Worm (Caenorhabditis elegans) whole organism, L3 larva: Measurements from ENCODE around the gene lgg-1.
A peak's percentile ranks its signal among the peaks of the same experiment; 100 is the strongest.

Source experiments
- egl-5 ChIP-seq: fragments of 150-350 bp; optimal IDR thresholded peaks from 2 replicates; lab custom pipeline; 2017; ENCODE audit warnings: missing biosample characterization, missing genetic modification reagents, missing genetic modification characterization, inconsistent platforms
- hmg-11 ChIP-seq: sonication (generic microtip); optimal IDR thresholded peaks from 2 replicates; lab custom pipeline; 2016; ENCODE audit warnings: missing genetic modification characterization, missing compliant biosample characterization
- lin-15B ChIP-seq: fragments of 150-350 bp; optimal IDR thresholded peaks from 2 replicates; lab custom pipeline; 2014; ENCODE audit warnings: missing biosample characterization, missing genetic modification characterization
- mdl-1 ChIP-seq: fragments of 150-350 bp; optimal IDR thresholded peaks from 2 replicates; lab custom pipeline; 2014; ENCODE audit warnings: missing biosample characterization, missing genetic modification characterization
- nfya-1 ChIP-seq: sonication (generic microtip); optimal IDR thresholded peaks from 2 replicates; lab custom pipeline; 2017; ENCODE audit warnings: missing genetic modification characterization, mild to moderate bottlenecking, missing compliant biosample characterization, antibody characterized with exemption, moderate library complexity; ENCODE audit not compliant: insufficient read depth
- nhr-25 ChIP-seq: sonication (generic microtip); optimal IDR thresholded peaks from 2 replicates; lab custom pipeline; 2017; ENCODE audit warnings: missing biosample characterization, missing genetic modification characterization
- nhr-77 ChIP-seq: fragments of 150-350 bp; optimal IDR thresholded peaks from 2 replicates; lab custom pipeline; 2014; ENCODE audit warnings: missing biosample characterization, missing genetic modification characterization
- sea-2 ChIP-seq: fragments of 150-350 bp; sonication (generic microtip); optimal IDR thresholded peaks from 4 replicates; lab custom pipeline; 2014; ENCODE audit warnings: missing biosample characterization, missing genetic modification reagents, missing genetic modification characterization
- skn-1 ChIP-seq: fragments of 150-350 bp; optimal IDR thresholded peaks from 2 replicates; lab custom pipeline; 2014; ENCODE audit warnings: missing biosample characterization, missing genetic modification characterization
- tbx-2 ChIP-seq: sonication (generic microtip); optimal IDR thresholded peaks from 2 replicates; lab custom pipeline; 2016; ENCODE audit warnings: mild to moderate bottlenecking, missing genetic modification characterization, missing compliant biosample characterization
- unc-39 ChIP-seq: sonication (generic microtip); optimal IDR thresholded peaks from 4 replicates; lab custom pipeline; 2017; ENCODE audit warnings: missing biosample characterization, missing genetic modification characterization
- unc-62 ChIP-seq: fragments of 150-350 bp; sonication (generic microtip); optimal IDR thresholded peaks from 4 replicates; lab custom pipeline; 2014; ENCODE audit warnings: missing biosample characterization, missing genetic modification reagents, missing genetic modification characterization
- ztf-4 ChIP-seq: fragments of 150-350 bp; optimal IDR thresholded peaks from 2 replicates; lab custom pipeline; 2014; ENCODE audit warnings: missing biosample characterization, missing genetic modification characterization

The lgg-1 gene

DNA sequence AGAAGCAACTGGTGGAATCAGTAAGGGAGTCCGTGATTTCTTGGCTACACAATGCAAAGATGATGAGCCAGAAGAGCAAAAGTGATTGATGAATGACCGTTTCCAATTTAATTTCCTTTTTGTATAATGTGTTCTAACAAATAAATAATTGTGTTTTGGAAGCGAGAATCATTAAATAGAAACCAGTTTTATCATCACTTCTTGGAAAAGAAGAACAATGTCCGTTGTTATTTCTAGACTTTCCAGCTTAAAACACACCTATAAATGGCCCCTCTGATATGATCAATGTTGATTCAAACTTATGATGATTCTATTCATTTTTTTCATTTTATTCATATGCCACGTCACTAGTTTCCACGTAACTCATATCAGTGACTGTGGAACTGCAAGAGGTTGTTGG lies 41.4 kb downstream of the lgg-1 start, which contains the start of gene C29F5.8:
Gene C29F5.8 (plus strand): TSS at position 301 of the 400 bp plus-strand sequence.
- TF ChIP-seq hmg-11 (tag; lab: Kevin White, UChicago) (no peak), nhr-77 (tag; lab: Kevin White, UChicago) (no peak), lin-15B (no peak), unc-62 (GFP tag; lab: Kevin White, UChicago) (no peak), skn-1 (tag; lab: Kevin White, UChicago) (no peak), ztf-4 (tag; lab: Kevin White, UChicago) (no peak)
- TF ChIP-seq, all 47 proteins: peak for 0

ce11 chrII:6303209-6303740 lies 44.2 kb downstream of the lgg-1 start, which contains the start of gene C29F5.1:
C29F5.1 (plus strand) TSS chrII:6303525.
- TF ChIP-seq mdl-1 (tag; lab: Kevin White, UChicago) (no peak), nhr-25 (tag; lab: Kevin White, UChicago) (no peak), unc-39 (tag; lab: Kevin White, UChicago) (no peak), nfya-1 (tag; lab: Kevin White, UChicago) (peak; percentile 1), sea-2 (GFP tag; lab: Kevin White, UChicago) (no peak), tbx-2 (tag; lab: Kevin White, UChicago) (no peak), egl-5 (tag; lab: Kevin White, UChicago) (peak; percentile 40)
